Fruit fly (Drosophila melanogaster) whole organism, embryonic: Measurements from ENCODE around the gene CG7101.

ENCODE experiments used
- Ada2b ChIP-seq: fragments of 200-800 bp; sonication (Bioruptor generic); IDR thresholded peaks from 2 replicates; pipeline ENCODE4 v1.3.6; 2022; ENCODE audit warnings: missing biosample characterization, missing genetic modification characterization
- Aef1 ChIP-seq: fragments of 200-800 bp; sonication (Bioruptor generic); IDR thresholded peaks from 3 replicates; pipeline ENCODE4 v1.3.6; 2022; ENCODE audit warnings: missing biosample characterization, missing genetic modification characterization
- Atf3 ChIP-seq: fragments of 200-800 bp; sonication (Bioruptor generic); optimal IDR thresholded peaks from 3 replicates; lab custom pipeline; 2016; ENCODE audit warnings: missing biosample characterization, missing genetic modification characterization
- C15 ChIP-seq: fragments of 200-800 bp; sonication (Bioruptor generic); IDR thresholded peaks from 3 replicates; pipeline ENCODE4 v1.3.6; 2022; ENCODE audit warnings: missing biosample characterization, missing genetic modification characterization
- CG10267 ChIP-seq: fragments of 200-800 bp; sonication (Bioruptor generic); optimal IDR thresholded peaks from 2 replicates; lab custom pipeline; 2018; ENCODE audit warnings: missing biosample characterization, mild to moderate bottlenecking, missing genetic modification characterization, moderate library complexity
- CG10959 ChIP-seq: fragments of 200-800 bp; sonication (Bioruptor generic); IDR thresholded peaks from 2 replicates; pipeline ENCODE4 v1.3.6; 2022; ENCODE audit warnings: missing biosample characterization, missing genetic modification characterization
- CG11247 ChIP-seq: fragments of 200-800 bp; sonication (Bioruptor generic); IDR thresholded peaks from 2 replicates; pipeline ENCODE4 v1.3.6; 2022; ENCODE audit warnings: missing biosample characterization, missing genetic modification characterization
- CG11456 ChIP-seq: fragments of 200-800 bp; sonication (Bioruptor generic); IDR thresholded peaks from 3 replicates; pipeline ENCODE4 v1.3.6; 2022; ENCODE audit warnings: missing biosample characterization, missing genetic modification characterization
- CG12659 ChIP-seq: fragments of 200-800 bp; sonication (Bioruptor generic); optimal IDR thresholded peaks from 3 replicates; lab custom pipeline; 2017; ENCODE audit warnings: mild to moderate bottlenecking, missing biosample characterization, missing genetic modification reagents, missing genetic modification characterization
- CG13894 ChIP-seq: fragments of 200-800 bp; sonication (Bioruptor generic); optimal IDR thresholded peaks from 3 replicates; lab custom pipeline; 2018; ENCODE audit warnings: missing biosample characterization, mild to moderate bottlenecking, missing genetic modification characterization, moderate library complexity
- CG2678 ChIP-seq: fragments of 200-800 bp; sonication (Bioruptor generic); optimal IDR thresholded peaks from 3 replicates; lab custom pipeline; 2019; ENCODE audit warnings: missing biosample characterization, mild to moderate bottlenecking, missing genetic modification characterization, moderate library complexity
- CG2889 ChIP-seq: fragments of 200-800 bp; sonication (Bioruptor generic); IDR thresholded peaks from 3 replicates; pipeline ENCODE4 v1.3.6; 2022; ENCODE audit warnings: missing biosample characterization, missing genetic modification characterization
- CG3065 ChIP-seq: fragments of 200-800 bp; sonication (Bioruptor generic); optimal IDR thresholded peaks from 2 replicates; lab custom pipeline; 2016; ENCODE audit warnings: missing biosample characterization, missing genetic modification characterization
- CG32772 ChIP-seq: fragments of 200-800 bp; sonication (Bioruptor generic); IDR thresholded peaks from 2 replicates; pipeline ENCODE4 v1.3.6; 2022; ENCODE audit warnings: missing biosample characterization, missing genetic modification characterization
- CG34376 ChIP-seq: fragments of 200-800 bp; sonication (Bioruptor generic); optimal IDR thresholded peaks from 2 replicates; lab custom pipeline; 2018; ENCODE audit warnings: missing biosample characterization, mild to moderate bottlenecking, missing genetic modification characterization
- CG4360 ChIP-seq: fragments of 200-800 bp; sonication (Bioruptor generic); IDR thresholded peaks from 2 replicates; pipeline ENCODE4 v1.3.6; 2022; ENCODE audit warnings: missing biosample characterization, missing genetic modification characterization
- CG4854 ChIP-seq: fragments of 200-800 bp; sonication (Bioruptor generic); optimal IDR thresholded peaks from 2 replicates; lab custom pipeline; 2016; ENCODE audit warnings: missing biosample characterization, missing genetic modification characterization, inconsistent platforms
- CG6175 ChIP-seq: fragments of 200-800 bp; sonication (Bioruptor generic); IDR thresholded peaks from 3 replicates; pipeline ENCODE4 v1.3.6; 2022; ENCODE audit warnings: missing biosample characterization, missing genetic modification characterization
- CG9727 ChIP-seq: fragments of 200-800 bp; sonication (Bioruptor generic); optimal IDR thresholded peaks from 3 replicates; lab custom pipeline; 2017; ENCODE audit warnings: missing biosample characterization, mild to moderate bottlenecking, missing genetic modification characterization
- Camta ChIP-seq: fragments of 200-800 bp; sonication (Bioruptor generic); optimal IDR thresholded peaks from 2 replicates; lab custom pipeline; 2016; ENCODE audit warnings: missing biosample characterization, missing genetic modification characterization
- CoRest ChIP-seq: fragments of 200-800 bp; sonication (Bioruptor generic); optimal IDR thresholded peaks from 3 replicates; lab custom pipeline; 2018; ENCODE audit warnings: missing biosample characterization, mild to moderate bottlenecking, missing genetic modification characterization, moderate library complexity
- CrebB ChIP-seq: fragments of 200-800 bp; sonication (Bioruptor generic); optimal IDR thresholded peaks from 3 replicates; lab custom pipeline; 2018; ENCODE audit warnings: missing biosample characterization, mild to moderate bottlenecking, missing genetic modification characterization
- Drgx ChIP-seq: fragments of 200-800 bp; sonication (Bioruptor generic); IDR thresholded peaks from 2 replicates; pipeline ENCODE4 v1.3.6; 2022; ENCODE audit warnings: missing biosample characterization, missing genetic modification characterization
- Gsc ChIP-seq: fragments of 200-800 bp; sonication (Bioruptor generic); IDR thresholded peaks from 2 replicates; pipeline ENCODE4 v1.3.6; 2022; ENCODE audit warnings: missing biosample characterization, missing genetic modification characterization
- Hr78 ChIP-seq, 2 experiments: fragments of 200-800 bp in 1 of 2; fragments of >200 bp in 1 of 2; sonication (Bioruptor generic) in 1 of 2; optimal IDR thresholded peaks; 2 replicates each; lab custom pipeline; 2017 to 2019; ENCODE audit warnings: missing biosample characterization in 2 of 2, missing genetic modification characterization in 2 of 2, mild to moderate bottlenecking in 1 of 2, moderate library complexity in 1 of 2
- Meics ChIP-seq: fragments of 200-800 bp; sonication (Bioruptor generic); optimal IDR thresholded peaks from 2 replicates; lab custom pipeline; 2017; ENCODE audit warnings: missing biosample characterization, mild to moderate bottlenecking, missing genetic modification characterization
- Nf-YC ChIP-seq: fragments of 200-800 bp; optimal IDR thresholded peaks from 3 replicates; lab custom pipeline; 2019; ENCODE audit warnings: missing biosample characterization, mild to moderate bottlenecking, missing genetic modification characterization, moderate library complexity
- bbx ChIP-seq: fragments of 200-800 bp; sonication (Bioruptor generic); IDR thresholded peaks from 2 replicates; pipeline ENCODE4 v1.3.6; 2022; ENCODE audit warnings: missing biosample characterization, missing genetic modification characterization; ENCODE audit not compliant: partially characterized antibody
- bcd ChIP-seq: fragments of 200-800 bp; sonication (Bioruptor generic); optimal IDR thresholded peaks from 2 replicates; lab custom pipeline; 2017; ENCODE audit warnings: missing biosample characterization, mild to moderate bottlenecking, missing genetic modification characterization
- cg ChIP-seq: fragments of 200-800 bp; sonication (Bioruptor generic); optimal IDR thresholded peaks from 3 replicates; lab custom pipeline; 2019; ENCODE audit warnings: missing biosample characterization, mild to moderate bottlenecking, missing genetic modification characterization, moderate library complexity
- ci ChIP-seq: fragments of 200-800 bp; sonication (Bioruptor generic); IDR thresholded peaks from 3 replicates; pipeline ENCODE4 v1.3.6; 2022; ENCODE audit warnings: missing biosample characterization, missing genetic modification characterization
- crc ChIP-seq: fragments of 200-800 bp; sonication (Bioruptor generic); optimal IDR thresholded peaks from 2 replicates; lab custom pipeline; 2016; ENCODE audit warnings: missing biosample characterization, missing genetic modification characterization
- dm ChIP-seq: fragments of 200-800 bp; sonication (Bioruptor generic); optimal IDR thresholded peaks from 3 replicates; lab custom pipeline; 2016; ENCODE audit warnings: missing biosample characterization, missing genetic modification characterization
- ems ChIP-seq: fragments of 200-800 bp; sonication (Bioruptor generic); optimal IDR thresholded peaks from 3 replicates; lab custom pipeline; 2016; ENCODE audit warnings: missing biosample characterization, missing genetic modification characterization
- eyg ChIP-seq: fragments of 200-800 bp; sonication (Bioruptor generic); optimal IDR thresholded peaks from 3 replicates; lab custom pipeline; 2016; ENCODE audit warnings: missing biosample characterization, missing genetic modification characterization
- gcm ChIP-seq: fragments of 200-800 bp; sonication (Bioruptor generic); optimal IDR thresholded peaks from 2 replicates; lab custom pipeline; 2019; ENCODE audit warnings: missing biosample characterization, mild to moderate bottlenecking, missing genetic modification characterization, moderate library complexity
- hb ChIP-seq: fragments of 200-800 bp; sonication (Bioruptor generic); IDR thresholded peaks from 3 replicates; pipeline ENCODE4 v1.3.6; 2022; ENCODE audit warnings: missing biosample characterization, missing genetic modification characterization; ENCODE audit not compliant: partially characterized antibody
- kah ChIP-seq: fragments of 200-800 bp; sonication (Bioruptor generic); optimal IDR thresholded peaks from 2 replicates; lab custom pipeline; 2018; ENCODE audit warnings: missing biosample characterization, mild to moderate bottlenecking, missing genetic modification characterization
- lab ChIP-seq: fragments of 200-800 bp; sonication (Bioruptor generic); optimal IDR thresholded peaks from 3 replicates; lab custom pipeline; 2017; ENCODE audit warnings: missing biosample characterization, missing genetic modification characterization, mild to moderate bottlenecking, moderate library complexity, missing genetic modification reagents
- lmd ChIP-seq: fragments of 200-800 bp; sonication (Bioruptor generic); IDR thresholded peaks from 2 replicates; pipeline ENCODE4 v1.3.6; 2022; ENCODE audit warnings: missing biosample characterization, missing genetic modification characterization
- mirr ChIP-seq: fragments of 200-800 bp; sonication (Bioruptor generic); optimal IDR thresholded peaks from 3 replicates; lab custom pipeline; 2018; ENCODE audit warnings: missing biosample characterization, mild to moderate bottlenecking, missing genetic modification characterization
- psq ChIP-seq: fragments of 200-800 bp; sonication (Bioruptor generic); optimal IDR thresholded peaks from 2 replicates; lab custom pipeline; 2017; ENCODE audit warnings: missing biosample characterization, missing genetic modification characterization
- sens ChIP-seq: fragments of 200-800 bp; sonication (Bioruptor generic); peaks from one replicate; lab custom pipeline; 2016; ENCODE audit warnings: missing biosample characterization, missing genetic modification characterization
- sr ChIP-seq: fragments of 200-800 bp; sonication (Bioruptor generic); IDR thresholded peaks from 3 replicates; pipeline ENCODE4 v1.3.6; 2022; ENCODE audit warnings: missing biosample characterization, missing genetic modification characterization
- stwl ChIP-seq: fragments of 200-800 bp; sonication (Bioruptor generic); optimal IDR thresholded peaks from 3 replicates; lab custom pipeline; 2018; ENCODE audit warnings: missing biosample characterization, mild to moderate bottlenecking, missing genetic modification characterization, moderate library complexity
- tap ChIP-seq: fragments of 200-800 bp; optimal IDR thresholded peaks from 3 replicates; lab custom pipeline; 2019; ENCODE audit warnings: missing biosample characterization, mild to moderate bottlenecking, missing genetic modification characterization, moderate library complexity
- trem ChIP-seq: fragments of 200-800 bp; optimal IDR thresholded peaks from 3 replicates; lab custom pipeline; 2019; ENCODE audit warnings: missing biosample characterization, mild to moderate bottlenecking, missing genetic modification characterization, moderate library complexity
- ttk ChIP-seq: fragments of 200-800 bp; sonication (Bioruptor generic); IDR thresholded peaks from 2 replicates; pipeline ENCODE4 v2.1.2; 2022; ENCODE audit warnings: missing biosample characterization, missing genetic modification characterization
- tup ChIP-seq: fragments of 200-800 bp; sonication (Bioruptor generic); optimal IDR thresholded peaks from 2 replicates; lab custom pipeline; 2016; ENCODE audit warnings: missing biosample characterization, mild to moderate bottlenecking, missing genetic modification characterization, moderate library complexity
- vvl ChIP-seq: fragments of 200-800 bp; sonication (Bioruptor generic); IDR thresholded peaks from 2 replicates; pipeline ENCODE4 v1.3.6; 2022; ENCODE audit warnings: missing biosample characterization, missing genetic modification characterization
- wek ChIP-seq: fragments of 200-800 bp; sonication (Bioruptor generic); optimal IDR thresholded peaks from 3 replicates; lab custom pipeline; 2018; ENCODE audit warnings: missing biosample characterization, mild to moderate bottlenecking, missing genetic modification characterization, moderate library complexity
- zfh2 ChIP-seq: fragments of 200-800 bp; sonication (Bioruptor generic); optimal IDR thresholded peaks from 2 replicates; lab custom pipeline; 2016; ENCODE audit warnings: missing biosample characterization, missing genetic modification characterization

Gene CG7101

DNA sequence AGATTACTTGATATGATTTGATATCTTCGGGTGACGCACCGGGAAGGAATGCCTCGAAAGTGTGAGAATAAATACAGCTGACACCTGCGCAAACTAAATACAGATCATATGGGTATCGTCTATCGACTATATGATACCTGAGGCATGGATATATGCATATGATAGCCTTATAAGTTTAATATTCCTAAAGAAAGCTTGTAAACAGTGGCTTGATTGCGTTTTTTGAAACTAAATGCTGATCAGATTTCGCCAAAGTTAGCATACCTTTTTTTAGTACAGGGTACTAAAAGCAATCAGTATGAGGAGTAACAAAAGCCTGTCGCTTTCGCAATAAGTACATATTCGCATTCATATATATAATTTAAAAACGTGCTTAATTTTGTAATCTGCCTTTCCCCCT, 4.0 kb downstream of the CG7101 start (continued):
- TF ChIP-seq gcm (no peak), CG12659 (GFP tag; lab: Kevin White, UChicago) (no peak), stwl (no peak), ttk (peak; percentile 56), CG13894 (tag; lab: Kevin White, UChicago) (no peak), CG10267 (tag; lab: Kevin White, UChicago) (peak; percentile 6), ci (GFP tag; lab: Robert Waterston, UW) (no peak), dm (GFP tag; lab: Kevin White, UChicago) (no peak), cg (GFP tag; lab: Kevin White, UChicago) (no peak), Drgx (GFP tag; lab: Robert Waterston, UW) (peak; percentile 49), Gsc (GFP tag; lab: Robert Waterston, UW) (no peak), bcd (peak; percentile 4), mirr (GFP tag; lab: Kevin White, UChicago) (no peak), CG34376 (GFP tag; lab: Kevin White, UChicago) (no peak), Hr78 (GFP tag; optimal IDR thresholded peaks at IDR 0.05; lab: Kevin White, UChicago) (no peak), crc (GFP tag; lab: Kevin White, UChicago) (no peak), C15 (GFP tag; lab: Robert Waterston, UW) (0 out of 3 replicates have a peak, but pooled peaks have one; percentile 40), CG11456 (GFP tag; lab: Robert Waterston, UW) (0 out of 3 replicates have a peak, but pooled peaks have one; percentile 50), ems (GFP tag; lab: Kevin White, UChicago) (no peak), tap (tag; lab: Kevin White, UChicago) (no peak), zfh2 (GFP tag; lab: Kevin White, UChicago) (no peak), trem (tag; lab: Kevin White, UChicago) (no peak), bbx (GFP tag; lab: Robert Waterston, UW) (no peak), CG10959 (GFP tag; lab: Robert Waterston, UW) (no peak), CG2889 (GFP tag; lab: Robert Waterston, UW) (no peak), Aef1 (GFP tag; lab: Robert Waterston, UW) (no peak), Atf3 (no peak), tup (GFP tag; lab: Kevin White, UChicago) (no peak), CG11247 (GFP tag; lab: Robert Waterston, UW) (0 out of 2 replicates have a peak, but pooled peaks have one; percentile 13), sr (GFP tag; lab: Robert Waterston, UW) (no peak), Nf-YC (tag; lab: Kevin White, UChicago) (no peak), lmd (GFP tag; lab: Robert Waterston, UW) (0 out of 2 replicates have a peak, but pooled peaks have one; percentile 24), CG4854 (GFP tag; lab: Kevin White, UChicago) (no peak), Camta (no peak), CG2678 (tag; lab: Kevin White, UChicago) (peak; percentile 34), hb (GFP tag; lab: Robert Waterston, UW) (no peak), sens (GFP tag; lab: Kevin White, UChicago) (peak; percentile 82), eyg (no peak), Meics (GFP tag; lab: Kevin White, UChicago) (peak; percentile 38), CoRest (tag; lab: Kevin White, UChicago) (no peak), CG3065 (GFP tag; lab: Kevin White, UChicago) (no peak), CG9727 (GFP tag; lab: Kevin White, UChicago) (peak; percentile 26), kah (no peak), wek (GFP tag; lab: Kevin White, UChicago) (no peak), lab (GFP tag; lab: Kevin White, UChicago) (peak; percentile 67), CG4360 (GFP tag; lab: Robert Waterston, UW) (no peak), CG32772 (0 out of 2 replicates have a peak, but pooled peaks have one; percentile 23), CrebB (tag; lab: Kevin White, UChicago) (no peak), psq (GFP tag; lab: Kevin White, UChicago) (no peak), vvl (GFP tag; lab: Robert Waterston, UW) (peak; percentile 51; the same call in 1 of the 2 replicates), Ada2b (peak; percentile 50; the same call in 1 of the 2 replicates), CG6175 (GFP tag; lab: Robert Waterston, UW) (no peak)
